Fruit fly (Drosophila melanogaster) whole organism, embryonic: ENCODE results near the gene Dap160.
A peak's percentile ranks its signal among the peaks of the same experiment; 100 is the strongest.

Experiments
- Abd-B ChIP-seq: fragments of 200-800 bp; sonication (Bioruptor generic); optimal IDR thresholded peaks from 2 replicates; lab custom pipeline; 2018; ENCODE audit warnings: missing biosample characterization, mild to moderate bottlenecking, missing genetic modification characterization, moderate library complexity
- CG10267 ChIP-seq: fragments of 200-800 bp; sonication (Bioruptor generic); optimal IDR thresholded peaks from 2 replicates; lab custom pipeline; 2018; ENCODE audit warnings: missing biosample characterization, mild to moderate bottlenecking, missing genetic modification characterization, moderate library complexity
- CG10979 ChIP-seq: fragments of 200-800 bp; sonication (Bioruptor generic); optimal IDR thresholded peaks from 2 replicates; lab custom pipeline; 2018; ENCODE audit warnings: missing biosample characterization, mild to moderate bottlenecking, missing genetic modification characterization, moderate library complexity
- CG12104 ChIP-seq: fragments of 200-800 bp; sonication (Bioruptor generic); optimal IDR thresholded peaks from 3 replicates; lab custom pipeline; 2016; ENCODE audit warnings: missing biosample characterization, missing genetic modification characterization
- CG12659 ChIP-seq: fragments of 200-800 bp; sonication (Bioruptor generic); optimal IDR thresholded peaks from 3 replicates; lab custom pipeline; 2017; ENCODE audit warnings: mild to moderate bottlenecking, missing biosample characterization, missing genetic modification reagents, missing genetic modification characterization
- CG13424 ChIP-seq: fragments of 200-800 bp; sonication (Bioruptor generic); optimal IDR thresholded peaks from 2 replicates; lab custom pipeline; 2019; ENCODE audit warnings: missing biosample characterization, mild to moderate bottlenecking, missing genetic modification characterization, moderate library complexity
- CG1602 ChIP-seq: fragments of 200-800 bp; sonication (Bioruptor generic); optimal IDR thresholded peaks from 3 replicates; lab custom pipeline; 2016; ENCODE audit warnings: missing biosample characterization, missing genetic modification characterization
- CG18262 ChIP-seq: fragments of 200-800 bp; optimal IDR thresholded peaks from 3 replicates; lab custom pipeline; 2019; ENCODE audit warnings: missing biosample characterization, mild to moderate bottlenecking, missing genetic modification characterization, moderate library complexity
- CG2116 ChIP-seq: fragments of 200-800 bp; sonication (Bioruptor generic); optimal IDR thresholded peaks from 3 replicates; lab custom pipeline; 2018; ENCODE audit warnings: missing biosample characterization, mild to moderate bottlenecking, missing genetic modification characterization
- CG2875 ChIP-seq: fragments of 200-800 bp; sonication (Bioruptor generic); optimal IDR thresholded peaks from 2 replicates; lab custom pipeline; 2017; ENCODE audit warnings: missing biosample characterization, mild to moderate bottlenecking, missing genetic modification characterization, missing genetic modification reagents
- CG34224 ChIP-seq: fragments of 200-800 bp; sonication (Bioruptor generic); IDR thresholded peaks from 3 replicates; pipeline ENCODE4 v1.3.6; 2022; ENCODE audit warnings: missing biosample characterization, missing genetic modification characterization; ENCODE audit not compliant: partially characterized antibody
- CG4707 ChIP-seq: fragments of 200-800 bp; sonication (Bioruptor generic); optimal IDR thresholded peaks from 2 replicates; lab custom pipeline; 2018; ENCODE audit warnings: missing biosample characterization, mild to moderate bottlenecking, missing genetic modification characterization, moderate library complexity
- CG8924 ChIP-seq: fragments of 200-800 bp; optimal IDR thresholded peaks from 3 replicates; lab custom pipeline; 2019; ENCODE audit warnings: missing biosample characterization, mild to moderate bottlenecking, missing genetic modification characterization, moderate library complexity
- Camta ChIP-seq: fragments of 200-800 bp; sonication (Bioruptor generic); optimal IDR thresholded peaks from 2 replicates; lab custom pipeline; 2016; ENCODE audit warnings: missing biosample characterization, missing genetic modification characterization
- CoRest ChIP-seq: fragments of 200-800 bp; sonication (Bioruptor generic); optimal IDR thresholded peaks from 3 replicates; lab custom pipeline; 2018; ENCODE audit warnings: missing biosample characterization, mild to moderate bottlenecking, missing genetic modification characterization, moderate library complexity
- GATAe ChIP-seq: fragments of 200-800 bp; sonication (Bioruptor generic); conservative IDR thresholded peaks from 2 replicates; pipeline ENCODE4 v1.3.6; 2022; ENCODE audit warnings: missing biosample characterization, missing genetic modification characterization
- HLH3B ChIP-seq: fragments of 200-800 bp; sonication (Bioruptor generic); IDR thresholded peaks from 2 replicates; pipeline ENCODE4 v1.3.6; 2022; ENCODE audit warnings: missing biosample characterization, missing genetic modification characterization
- HLH54F ChIP-seq: fragments of 200-800 bp; sonication (Bioruptor generic); optimal IDR thresholded peaks from 3 replicates; lab custom pipeline; 2016; ENCODE audit warnings: missing biosample characterization, missing genetic modification characterization
- MBD-R2 ChIP-seq: fragments of 200-800 bp; sonication (Bioruptor generic); IDR thresholded peaks from 2 replicates; pipeline ENCODE4 v1.3.6; 2022; ENCODE audit warnings: missing biosample characterization, missing genetic modification characterization
- Med ChIP-seq: fragments of 200-800 bp; sonication (Bioruptor generic); peaks from one replicate; lab custom pipeline; 2016; ENCODE audit warnings: missing biosample characterization, missing genetic modification characterization, mild to moderate bottlenecking, inconsistent platforms, moderate library complexity
- Meics ChIP-seq: fragments of 200-800 bp; sonication (Bioruptor generic); optimal IDR thresholded peaks from 2 replicates; lab custom pipeline; 2017; ENCODE audit warnings: missing biosample characterization, mild to moderate bottlenecking, missing genetic modification characterization
- NfI ChIP-seq: fragments of 200-800 bp; sonication (Bioruptor generic); optimal IDR thresholded peaks from 3 replicates; lab custom pipeline; 2018; ENCODE audit warnings: missing biosample characterization, mild to moderate bottlenecking, missing genetic modification characterization, moderate library complexity
- Oli ChIP-seq: fragments of 200-800 bp; sonication (Bioruptor generic); optimal IDR thresholded peaks from 2 replicates; lab custom pipeline; 2018; ENCODE audit warnings: missing biosample characterization, mild to moderate bottlenecking, missing genetic modification characterization, moderate library complexity
- PHDP ChIP-seq: fragments of 200-800 bp; sonication (Bioruptor generic); optimal IDR thresholded peaks from 3 replicates; lab custom pipeline; 2018; ENCODE audit warnings: missing biosample characterization, mild to moderate bottlenecking, missing genetic modification characterization, moderate library complexity
- Ptx1 ChIP-seq: fragments of 200-800 bp; sonication (Bioruptor generic); IDR thresholded peaks from 2 replicates; pipeline ENCODE4 v1.3.6; 2022; ENCODE audit warnings: missing biosample characterization, missing genetic modification characterization
- Sox100B ChIP-seq: fragments of 200-800 bp; sonication (Bioruptor generic); optimal IDR thresholded peaks from 3 replicates; lab custom pipeline; 2018; ENCODE audit warnings: missing biosample characterization, mild to moderate bottlenecking, missing genetic modification characterization
- Ssrp ChIP-seq: fragments of 200-800 bp; sonication (Bioruptor generic); optimal IDR thresholded peaks from 2 replicates; lab custom pipeline; 2018; ENCODE audit warnings: missing biosample characterization, mild to moderate bottlenecking, missing genetic modification characterization, moderate library complexity
- Stat92E ChIP-seq, 3 experiments: fragments of >200 bp in 2 of 3; fragments of 200-800 bp in 1 of 3; sonication (Bioruptor generic) in 1 of 3; optimal IDR thresholded peaks; 2 replicates each; lab custom pipeline; 2017 to 2019; ENCODE audit warnings: missing biosample characterization in 3 of 3, missing genetic modification characterization in 3 of 3, mild to moderate bottlenecking in 1 of 3, moderate library complexity in 1 of 3
- Trl ChIP-seq, 3 experiments: fragments of >200 bp in 2 of 3; fragments of 200-800 bp in 1 of 3; sonication (Bioruptor generic) in 1 of 3; optimal IDR thresholded peaks; 2 replicates in 1 of 3; 3 replicates in 2 of 3; lab custom pipeline; 2016 to 2017; ENCODE audit warnings: missing biosample characterization in 1 of 3, missing genetic modification characterization in 1 of 3
- Xrp1 ChIP-seq: fragments of 200-800 bp; sonication (Bioruptor generic); IDR thresholded peaks from 2 replicates; pipeline ENCODE4 v1.3.6; 2022; ENCODE audit warnings: missing biosample characterization, missing genetic modification characterization
- bbx ChIP-seq: fragments of 200-800 bp; sonication (Bioruptor generic); IDR thresholded peaks from 2 replicates; pipeline ENCODE4 v1.3.6; 2022; ENCODE audit warnings: missing biosample characterization, missing genetic modification characterization; ENCODE audit not compliant: partially characterized antibody
- bcd ChIP-seq: fragments of 200-800 bp; sonication (Bioruptor generic); optimal IDR thresholded peaks from 2 replicates; lab custom pipeline; 2017; ENCODE audit warnings: missing biosample characterization, mild to moderate bottlenecking, missing genetic modification characterization
- cato ChIP-seq: fragments of 200-800 bp; sonication (Bioruptor generic); optimal IDR thresholded peaks from 2 replicates; lab custom pipeline; 2016; ENCODE audit warnings: missing biosample characterization, missing genetic modification characterization, borderline replicate concordance
- dpn ChIP-seq, 2 experiments: fragments of 200-800 bp; sonication (Bioruptor generic); optimal IDR thresholded peaks; 3 replicates each; lab custom pipeline; 2016; ENCODE audit warnings: missing biosample characterization in 2 of 2, missing genetic modification characterization in 2 of 2
- her ChIP-seq: fragments of 200-800 bp; sonication (Bioruptor generic); optimal IDR thresholded peaks from 2 replicates; lab custom pipeline; 2016; ENCODE audit warnings: missing biosample characterization, missing genetic modification characterization
- hkb ChIP-seq, 2 experiments: fragments of 200-800 bp in 1 of 2; fragments of >200 bp in 1 of 2; sonication (Bioruptor generic) in 1 of 2; IDR thresholded peaks in 1 of 2; optimal IDR thresholded peaks in 1 of 2; 2 replicates each; pipeline versions ENCODE4 v1.3.6 to Lab custom; 2017 to 2022; ENCODE audit warnings: missing biosample characterization in 1 of 2, missing genetic modification characterization in 1 of 2
- kni ChIP-seq: fragments of 200-800 bp; sonication (Bioruptor generic); optimal IDR thresholded peaks from 3 replicates; lab custom pipeline; 2017; ENCODE audit warnings: mild to moderate bottlenecking, missing biosample characterization, missing genetic modification reagents, missing genetic modification characterization
- lab ChIP-seq: fragments of 200-800 bp; sonication (Bioruptor generic); optimal IDR thresholded peaks from 3 replicates; lab custom pipeline; 2017; ENCODE audit warnings: missing biosample characterization, missing genetic modification characterization, mild to moderate bottlenecking, moderate library complexity, missing genetic modification reagents
- odd ChIP-seq: fragments of 200-800 bp; sonication (Bioruptor generic); optimal IDR thresholded peaks from 2 replicates; lab custom pipeline; 2017; ENCODE audit warnings: missing biosample characterization, mild to moderate bottlenecking, missing genetic modification characterization
- org-1 ChIP-seq: fragments of 200-800 bp; sonication (Bioruptor generic); optimal IDR thresholded peaks from 2 replicates; lab custom pipeline; 2017; ENCODE audit warnings: missing biosample characterization, missing genetic modification characterization
- pan ChIP-seq, 4 experiments: fragments of >200 bp in 3 of 4; fragments of 200-800 bp in 1 of 4; sonication (Bioruptor generic) in 1 of 4; optimal IDR thresholded peaks in 3 of 4; IDR thresholded peaks in 1 of 4; 2 replicates each; pipeline versions ENCODE4 v1.3.6 to Lab custom; 2017 to 2022; ENCODE audit warnings: missing biosample characterization in 2 of 4, missing genetic modification characterization in 2 of 4, mixed read lengths in 1 of 4
- scrt ChIP-seq: fragments of 200-800 bp; sonication (Bioruptor generic); optimal IDR thresholded peaks from 2 replicates; lab custom pipeline; 2018; ENCODE audit warnings: missing biosample characterization, mild to moderate bottlenecking, missing genetic modification characterization, moderate library complexity
- shn ChIP-seq: fragments of 200-800 bp; sonication (Bioruptor generic); optimal IDR thresholded peaks from 3 replicates; lab custom pipeline; 2016; ENCODE audit warnings: missing biosample characterization, missing genetic modification characterization
- slbo ChIP-seq: fragments of 200-800 bp; sonication (Bioruptor generic); IDR thresholded peaks from 2 replicates; pipeline ENCODE4 v1.3.6; 2022; ENCODE audit warnings: missing biosample characterization, missing genetic modification characterization
- sob ChIP-seq: fragments of 200-800 bp; sonication (Bioruptor generic); IDR thresholded peaks from 2 replicates; pipeline ENCODE4 v1.3.6; 2022; ENCODE audit warnings: missing biosample characterization, missing genetic modification characterization
- tin ChIP-seq: fragments of 200-800 bp; sonication (Bioruptor generic); optimal IDR thresholded peaks from 3 replicates; lab custom pipeline; 2016; ENCODE audit warnings: missing biosample characterization, missing genetic modification characterization

Gene Dap160

dm6 chr2L:21096448-21096994 lies 45.6 kb downstream of the Dap160 start, which contains the start of gene CG34136 (continued):
- TF ChIP-seq pan (optimal IDR thresholded peaks at IDR 0.05; lab: Kevin White, UChicago) (no peak), pan (GFP tag; optimal IDR thresholded peaks at IDR 0.05 in 1 of 2, IDR thresholded peaks at IDR 0.05 in 1 of 2) (peak in 1 of 2 experiments; percentile 25), org-1 (GFP tag; lab: Kevin White, UChicago) (peak; percentile 33), slbo (GFP tag; lab: Robert Waterston, UW) (peak; percentile 60), PHDP (peak; percentile 37), scrt (peak; percentile 5), CG12659 (peak; percentile 38), lab (GFP tag; lab: Kevin White, UChicago) (peak; percentile 69), CG13424 (tag; lab: Kevin White, UChicago) (peak; percentile 41), CG4707 (peak; percentile 73), Trl (optimal IDR thresholded peaks at IDR 0.05; lab: Kevin White, UChicago) (peak; percentile 57 to 60), Trl (GFP tag; optimal IDR thresholded peaks at IDR 0.05; lab: Kevin White, UChicago) (peak; percentile 20), Camta (GFP tag; lab: Kevin White, UChicago) (no peak), her (GFP tag; lab: Kevin White, UChicago) (peak; percentile 9), Med (GFP tag; lab: Kevin White, UChicago) (peak; percentile 85), CG2875 (GFP tag; lab: Kevin White, UChicago) (peak; percentile 11), CG10979 (tag; lab: Kevin White, UChicago) (peak; percentile 50), MBD-R2 (GFP tag; lab: Robert Waterston, UW) (peak; percentile 6; the same call in 1 of the 2 replicates), CG8924 (tag; lab: Kevin White, UChicago) (peak; percentile 13), Xrp1 (GFP tag; lab: Robert Waterston, UW) (peak; percentile 44; the same call in 1 of the 2 replicates), Stat92E (GFP tag; optimal IDR thresholded peaks at IDR 0.05; lab: Kevin White, UChicago) (no peak), sob (GFP tag; lab: Robert Waterston, UW) (peak; percentile 46; the same call in 1 of the 2 replicates), Ssrp (tag; lab: Kevin White, UChicago) (peak; percentile 44), HLH3B (no peak), CG2116 (GFP tag; lab: Kevin White, UChicago) (peak; percentile 8), CG10267 (tag; lab: Kevin White, UChicago) (peak; percentile 28), CG12104 (GFP tag; lab: Kevin White, UChicago) (peak; percentile 14), CG34224 (0 out of 3 replicates have a peak, but pooled peaks have one; percentile 9), cato (no peak), bcd (GFP tag; lab: Kevin White, UChicago) (peak; percentile 32), CG18262 (tag; lab: Kevin White, UChicago) (peak; percentile 55), Oli (tag; lab: Kevin White, UChicago) (peak; percentile 61), HLH54F (GFP tag; lab: Kevin White, UChicago) (no peak), bbx (GFP tag; lab: Robert Waterston, UW) (peak; percentile 25; the same call in 1 of the 2 replicates), tin (GFP tag; lab: Kevin White, UChicago) (peak; percentile 18), odd (peak; percentile 28), GATAe (GFP tag; lab: Robert Waterston, UW) (no peak), CG1602 (GFP tag; lab: Kevin White, UChicago) (peak; percentile 3), hkb (optimal IDR thresholded peaks at IDR 0.05; lab: Kevin White, UChicago) (no peak), hkb (GFP tag; IDR thresholded peaks at IDR 0.05; lab: Robert Waterston, UW) (peak; percentile 49; the same call in 1 of the 2 replicates), Meics (peak; percentile 33), NfI (peak; percentile 12), Sox100B (peak; percentile 52), CoRest (tag; lab: Kevin White, UChicago) (peak; percentile 58), kni (peak; percentile 46), Ptx1 (GFP tag; lab: Robert Waterston, UW) (0 out of 2 replicates have a peak, but pooled peaks have one; percentile 37), shn (peak; percentile 3), Abd-B (GFP tag; lab: Kevin White, UChicago) (peak; percentile 18), dpn (GFP tag; optimal IDR thresholded peaks at IDR 0.05; lab: Kevin White, UChicago) (peak in 1 of 2 experiments; percentile 41)
